Worm (Caenorhabditis elegans): ENCODE data around the gene tkr-1.

tkr-1 gene

DNA sequence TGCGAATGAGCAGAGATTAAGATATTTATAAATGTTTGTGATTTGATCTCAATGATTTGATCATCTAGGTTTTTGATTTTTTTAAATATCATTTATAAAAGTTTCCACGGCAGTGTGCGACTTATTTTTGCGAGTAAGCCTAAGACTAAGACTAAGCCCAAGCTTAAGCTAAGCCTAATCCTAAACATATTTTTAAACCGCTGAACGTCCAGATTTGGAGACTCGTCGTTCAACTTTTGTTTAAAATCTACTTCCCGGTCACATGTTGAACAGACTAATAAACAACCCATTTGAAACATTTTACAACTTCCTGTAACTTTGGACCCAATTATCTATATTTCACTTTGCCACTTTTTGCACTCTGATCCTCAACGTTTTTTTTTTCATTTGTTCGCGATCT lies 24.5 kb upstream of the tkr-1 start, which contains the start of gene K04H4.5:
Gene K04H4.5, plus strand, starts transcription at position 301 of the 400 bp plus-strand sequence.
- no peak for TF ChIP-seq fos-1 (tag; optimal IDR thresholded peaks at IDR 0.05)
- no peak for TF ChIP-seq ama-1 (optimal IDR thresholded peaks at IDR 0.05)
- no peak for TF ChIP-seq nhr-237 (tag; optimal IDR thresholded peaks at IDR 0.05)
- TF ChIP-seq crh-2 (tag; optimal IDR thresholded peaks at IDR 0.05) = no peak
- TF ChIP-seq gmeb-1 (tag; optimal IDR thresholded peaks at IDR 0.05) = no peak

ce11 chrIII:9361228-9361627 lies 22.4 kb upstream of the tkr-1 start, which contains the start of gene flp-25:
flp-25 (plus strand) TSS chrIII:9361528.
- TF ChIP-seq Y55F3AM.14 (GFP tag; optimal IDR thresholded peaks at IDR 0.05) (no peak), ztf-11 (tag; optimal IDR thresholded peaks at IDR 0.05) (no peak), nhr-237 (tag; optimal IDR thresholded peaks at IDR 0.05) (no peak), nhr-25 (tag; optimal IDR thresholded peaks at IDR 0.05) (no peak), unc-39 (tag; optimal IDR thresholded peaks at IDR 0.05) (no peak)

ce11 chrIII:9366376-9366775 lies 17.2 kb upstream of the tkr-1 start:
- no peak for TF ChIP-seq nhr-6 (tag; optimal IDR thresholded peaks at IDR 0.05)
- no peak for TF ChIP-seq egl-27 (tag; optimal IDR thresholded peaks at IDR 0.05)
- no peak for TF ChIP-seq ztf-4 (tag; optimal IDR thresholded peaks at IDR 0.05)
- no peak for TF ChIP-seq blmp-1 (tag; optimal IDR thresholded peaks at IDR 0.05; ENCODE audit: insufficient read depth)
- no peak for TF ChIP-seq skn-1 (tag; optimal IDR thresholded peaks at IDR 0.05)
- TF ChIP-seq sem-4 (tag; optimal IDR thresholded peaks at IDR 0.05) = no peak
- no peak for TF ChIP-seq mdl-1 (tag; optimal IDR thresholded peaks at IDR 0.05)
- TF ChIP-seq ztf-11 (tag; optimal IDR thresholded peaks at IDR 0.05) = no peak
- TF ChIP-seq Y55F3AM.14 (GFP tag; optimal IDR thresholded peaks at IDR 0.05) = no peak
- no peak for TF ChIP-seq ceh-16 (tag; optimal IDR thresholded peaks at IDR 0.05)
- no peak for TF ChIP-seq crh-2 (tag; optimal IDR thresholded peaks at IDR 0.05)
- no peak for TF ChIP-seq alr-1 (tag; optimal IDR thresholded peaks at IDR 0.05)
- no peak for TF ChIP-seq ZK546.5 (tag; optimal IDR thresholded peaks at IDR 0.05)

DNA sequence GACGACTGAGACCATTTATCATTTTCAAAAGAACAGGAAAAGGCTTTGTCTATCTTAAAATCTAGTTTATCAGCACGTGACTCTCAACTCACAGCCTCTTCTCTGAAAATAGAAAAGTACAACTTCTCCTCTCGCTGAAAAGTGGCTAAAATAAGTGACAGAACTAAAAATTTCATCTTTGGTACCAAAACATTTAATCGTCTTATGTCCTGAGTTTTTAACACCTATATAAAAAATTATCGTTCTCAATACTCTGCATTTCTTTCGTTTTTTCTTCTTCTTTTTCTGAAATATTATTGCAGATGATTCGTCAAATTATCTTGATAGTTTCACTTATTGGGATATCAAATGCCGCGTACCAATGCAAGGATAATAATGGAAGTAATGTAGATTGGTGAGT lies 16.6 kb upstream of the tkr-1 start, which contains the start of gene crn-6:
Gene crn-6, plus strand, starts transcription at position 301 of the 400 bp plus-strand sequence.
- no peak for TF ChIP-seq unc-55 (GFP tag; optimal IDR thresholded peaks at IDR 0.05)
- no peak for TF ChIP-seq dmd-4 (tag; optimal IDR thresholded peaks at IDR 0.05)
- TF ChIP-seq ceh-82 (tag; optimal IDR thresholded peaks at IDR 0.05) = no peak
- TF ChIP-seq ZK546.5 (tag; optimal IDR thresholded peaks at IDR 0.05) = no peak
- no peak for TF ChIP-seq mdl-1 (tag; optimal IDR thresholded peaks at IDR 0.05)
- no peak for TF ChIP-seq egl-27 (tag; optimal IDR thresholded peaks at IDR 0.05)
- no peak for TF ChIP-seq aly-2 (tag; optimal IDR thresholded peaks at IDR 0.05)
- no peak for TF ChIP-seq nhr-6 (tag; optimal IDR thresholded peaks at IDR 0.05)
- TF ChIP-seq lin-13 (GFP tag; optimal IDR thresholded peaks at IDR 0.05) = no peak
- no peak for TF ChIP-seq sem-4 (tag; optimal IDR thresholded peaks at IDR 0.05)
- no peak for TF ChIP-seq ama-1 (optimal IDR thresholded peaks at IDR 0.05)
- no peak for TF ChIP-seq nhr-23 (tag; optimal IDR thresholded peaks at IDR 0.05)
- TF ChIP-seq nhr-129 (tag; optimal IDR thresholded peaks at IDR 0.05) = no peak
- TF ChIP-seq gmeb-1 (tag; optimal IDR thresholded peaks at IDR 0.05) = no peak
- TF ChIP-seq ceh-16 (tag; optimal IDR thresholded peaks at IDR 0.05) = no peak

DNA sequence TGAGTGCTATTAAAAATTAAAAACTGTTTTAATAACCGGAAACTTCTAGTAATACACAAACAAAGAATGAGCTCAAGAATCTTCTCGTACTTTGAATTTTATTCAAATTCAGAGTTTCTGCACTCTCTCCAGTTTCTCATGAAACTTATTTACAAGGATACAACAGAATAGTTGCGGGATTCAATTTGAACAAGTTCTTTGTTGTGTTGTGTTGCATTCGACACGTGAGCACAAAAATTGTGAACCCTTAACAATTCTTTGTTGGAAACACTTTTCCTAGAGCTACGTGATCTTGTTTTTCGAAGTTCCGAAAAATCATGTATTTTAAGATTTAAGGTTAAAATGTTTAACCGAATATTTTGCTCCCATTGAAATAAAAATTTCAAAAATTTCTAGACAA lies 9.8 kb upstream of the tkr-1 start:
- TF ChIP-seq peb-1 (tag; optimal IDR thresholded peaks at IDR 0.05) (no peak), lsy-2 (tag; optimal IDR thresholded peaks at IDR 0.05) (no peak), snpc-4 (tag; optimal IDR thresholded peaks at IDR 0.05) (no peak), ceh-82 (tag; optimal IDR thresholded peaks at IDR 0.05) (no peak), blmp-1 (tag; optimal IDR thresholded peaks at IDR 0.05; ENCODE audit: insufficient read depth) (no peak), nhr-11 (tag; optimal IDR thresholded peaks at IDR 0.05) (no peak), dmd-4 (tag; optimal IDR thresholded peaks at IDR 0.05) (no peak), mab-5 (tag; optimal IDR thresholded peaks at IDR 0.05) (no peak), nhr-6 (tag; optimal IDR thresholded peaks at IDR 0.05) (no peak), elt-3 (tag; optimal IDR thresholded peaks at IDR 0.05) (no peak), lin-11 (tag; optimal IDR thresholded peaks at IDR 0.05) (no peak), zag-1 (tag; optimal IDR thresholded peaks at IDR 0.05) (no peak), nhr-237 (tag; optimal IDR thresholded peaks at IDR 0.05) (no peak), fos-1 (tag; optimal IDR thresholded peaks at IDR 0.05) (no peak), Y55F3AM.14 (GFP tag; optimal IDR thresholded peaks at IDR 0.05) (no peak)

Measured in whole organism, L2 larva.